Worm (Caenorhabditis elegans): ENCODE measurements around the gene cct-1.

Gene cct-1

DNA sequence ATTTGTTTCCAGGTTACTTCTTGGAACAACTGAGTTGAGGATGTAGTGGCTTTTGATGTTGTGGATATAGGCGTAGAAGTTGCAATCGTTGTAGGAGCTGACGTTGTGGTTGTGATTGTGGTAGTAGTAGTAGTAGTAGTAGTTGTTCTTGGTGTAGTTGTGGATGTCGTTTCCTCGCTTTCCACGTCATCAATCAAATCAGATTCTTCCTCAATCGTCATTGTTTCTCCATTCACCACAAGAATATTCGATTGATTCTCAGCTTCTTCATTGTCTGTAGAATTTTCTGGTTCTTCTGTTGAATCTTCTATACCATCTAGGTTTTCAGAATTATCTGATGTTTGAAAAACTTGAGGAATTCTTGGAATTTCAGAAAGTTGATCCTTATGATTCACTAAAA is 6.6 kb upstream of the cct-1 start:
- no peak for TF ChIP-seq rcor-1 (GFP tag; IDR thresholded peaks at IDR 0.05)
- no peak for TF ChIP-seq cebp-2 (GFP tag; IDR thresholded peaks at IDR 0.05)
- no peak for TF ChIP-seq lin-26 (GFP tag; IDR thresholded peaks at IDR 0.05)
- no peak for TF ChIP-seq attf-5 (GFP tag; optimal IDR thresholded peaks at IDR 0.05)
- no peak for TF ChIP-seq T07F8.4 (tag; optimal IDR thresholded peaks at IDR 0.05)
- no peak for TF ChIP-seq B0336.3 (GFP tag; IDR thresholded peaks at IDR 0.05)
- TF ChIP-seq Y53F4B.3 (GFP tag; IDR thresholded peaks at IDR 0.05), result no peak
- TF ChIP-seq ceh-27 (GFP tag; optimal IDR thresholded peaks at IDR 0.05), result no peak
- no peak for TF ChIP-seq gei-17 (GFP tag; optimal IDR thresholded peaks at IDR 0.05)
- TF ChIP-seq rec-8 (tag; optimal IDR thresholded peaks at IDR 0.05), result no peak

DNA sequence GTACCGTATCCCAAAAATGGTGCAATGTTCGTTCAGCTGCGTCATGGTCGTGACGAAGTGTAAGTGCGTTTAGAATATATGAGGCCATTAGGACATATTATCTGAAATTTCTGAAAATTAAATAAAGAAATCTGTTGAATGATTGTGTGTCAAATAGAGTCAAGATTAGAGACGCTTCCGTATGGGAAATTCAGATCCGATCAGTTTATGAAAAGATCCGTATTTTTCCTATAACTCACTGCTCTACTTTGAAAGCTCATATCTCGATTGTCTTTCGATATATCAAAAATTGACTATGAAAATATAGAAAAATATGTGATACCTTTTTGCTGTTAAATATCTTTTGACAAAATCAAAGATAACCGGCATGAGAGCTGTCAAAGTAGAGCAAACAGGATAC is 5.0 kb upstream of the cct-1 start, which contains the start of gene T05C12.4:
Gene T05C12.4, minus strand, starts transcription at position 101 of the 400 bp plus-strand sequence.
- no peak for TF ChIP-seq B0019.2 (GFP tag; conservative IDR thresholded peaks at IDR 0.05)
- TF ChIP-seq F49E8.2 (tag; optimal IDR thresholded peaks at IDR 0.05; ENCODE audit: insufficient read depth), result no peak
- TF ChIP-seq die-1 (tag; optimal IDR thresholded peaks at IDR 0.05), result no peak
- TF ChIP-seq nfyb-1 (GFP tag; IDR thresholded peaks at IDR 0.05), result no peak
- no peak for TF ChIP-seq nfya-2 (GFP tag; IDR thresholded peaks at IDR 0.05)
- TF ChIP-seq B0035.1 (tag; optimal IDR thresholded peaks at IDR 0.05), result no peak
- TF ChIP-seq nhr-120 (GFP tag; IDR thresholded peaks at IDR 0.05), result no peak

DNA sequence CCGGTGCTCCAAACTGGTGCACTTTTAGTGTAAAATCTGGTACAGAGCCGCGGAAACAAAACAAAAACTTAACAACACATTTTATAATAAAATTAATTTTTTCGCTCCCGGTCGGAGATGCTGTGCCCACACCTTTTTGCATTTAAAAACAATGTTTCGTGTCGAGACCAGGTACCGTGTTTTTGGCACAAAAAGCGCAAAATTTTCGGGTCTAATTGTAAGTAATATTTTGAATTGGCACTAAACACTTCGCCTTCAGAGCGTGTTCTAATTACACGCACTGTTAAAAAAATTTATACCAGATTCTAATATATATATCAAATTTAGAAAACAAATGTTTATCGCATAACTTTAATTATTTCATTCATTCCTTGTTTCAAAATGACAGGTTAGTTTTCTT is 3.8 kb upstream of the cct-1 start, which contains the start of gene dylt-3:
Gene dylt-3, plus strand, starts transcription at position 301 of the 400 bp plus-strand sequence.
- TF ChIP-seq pbrm-1 (GFP tag; IDR thresholded peaks at IDR 0.05) (no peak), B0336.3 (GFP tag; IDR thresholded peaks at IDR 0.05) (no peak), ceh-27 (GFP tag; optimal IDR thresholded peaks at IDR 0.05) (no peak), C17E4.6 (GFP tag; IDR thresholded peaks at IDR 0.05) (no peak), nhr-179 (tag; optimal IDR thresholded peaks at IDR 0.05) (no peak), lsy-27 (tag; optimal IDR thresholded peaks at IDR 0.05; ENCODE audit: borderline replicate concordance, insufficient read depth) (no peak), bed-1 (GFP tag; IDR thresholded peaks at IDR 0.05) (no peak), F22D6.2 (tag; optimal IDR thresholded peaks at IDR 0.05) (no peak), Y95B8A.8 (GFP tag; IDR thresholded peaks at IDR 0.05) (no peak), lir-1 (GFP tag; conservative IDR thresholded peaks at IDR 0.05) (no peak), dox-1 (GFP tag; IDR thresholded peaks at IDR 0.05) (no peak), atf-7 (tag; optimal IDR thresholded peaks at IDR 0.05) (no peak), Y53G8AR.9 (GFP tag; conservative IDR thresholded peaks at IDR 0.05) (no peak), akir-1 (GFP tag; optimal IDR thresholded peaks at IDR 0.05) (no peak)

DNA sequence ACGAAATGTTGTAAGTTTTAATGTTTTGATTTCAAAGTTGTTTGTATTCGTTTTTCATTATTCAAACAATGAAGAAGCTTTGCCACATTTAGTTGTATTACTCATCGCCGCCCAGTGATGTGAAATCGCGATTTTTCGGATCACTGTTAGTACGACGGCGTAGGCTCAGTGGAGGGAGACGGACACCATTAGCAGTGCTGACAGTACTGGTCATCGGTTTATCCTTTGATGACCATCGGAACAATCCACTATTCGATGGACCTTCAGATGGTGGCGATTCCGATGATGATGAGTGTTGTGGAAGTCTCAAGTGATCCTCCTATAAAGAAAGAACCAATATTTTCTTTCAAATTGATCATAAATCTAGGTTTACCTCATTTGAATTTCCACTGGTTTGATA is 2.3 kb downstream of the cct-1 start:
- no peak for TF ChIP-seq F55B11.4 (tag; optimal IDR thresholded peaks at IDR 0.05; ENCODE audit: borderline replicate concordance, insufficient read depth)
- TF ChIP-seq attf-6 (GFP tag; IDR thresholded peaks at IDR 0.05), result 0 out of 2 replicates have a peak, but pooled peaks have one; percentile 10
- no peak for TF ChIP-seq nhr-120 (GFP tag; IDR thresholded peaks at IDR 0.05)
- TF ChIP-seq egrh-3 (GFP tag; IDR thresholded peaks at IDR 0.05), result no peak
- TF ChIP-seq nhr-90 (tag; optimal IDR thresholded peaks at IDR 0.05), result no peak
- TF ChIP-seq mxl-1 (tag; optimal IDR thresholded peaks at IDR 0.05), result no peak
- TF ChIP-seq Y95B8A.8 (GFP tag; IDR thresholded peaks at IDR 0.05), result no peak
- no peak for TF ChIP-seq sptf-2 (GFP tag; optimal IDR thresholded peaks at IDR 0.05)
- no peak for TF ChIP-seq let-526 (GFP tag; IDR thresholded peaks at IDR 0.05)
- TF ChIP-seq D2030.7 (GFP tag; IDR thresholded peaks at IDR 0.05), result no peak
- no peak for TF ChIP-seq T26A5.8 (tag; optimal IDR thresholded peaks at IDR 0.05)
- no peak for TF ChIP-seq bed-2 (GFP tag; IDR thresholded peaks at IDR 0.05)
- TF ChIP-seq pha-4 (tag; optimal IDR thresholded peaks at IDR 0.05), result no peak
- TF ChIP-seq tbp1 (GFP tag; optimal IDR thresholded peaks at IDR 0.05), result no peak
- no peak for TF ChIP-seq aptf-2 (GFP tag; conservative IDR thresholded peaks at IDR 0.05)
- TF ChIP-seq ama-1 (optimal IDR thresholded peaks at IDR 0.05), result no peak
- peak in 1 of 2 experiments; percentile 33 for TF ChIP-seq ama-1 (GFP tag; optimal IDR thresholded peaks at IDR 0.05)
- no peak for TF ChIP-seq ets-4 (GFP tag; optimal IDR thresholded peaks at IDR 0.05)

All from whole organism, young adult.